Worm (Caenorhabditis elegans) whole organism, late embryonic: ENCODE data around the gene srx-20.

Experiments used
- Y22D7AL.16 ChIP-seq: sonication (generic microtip); optimal IDR thresholded peaks from 2 replicates; lab custom pipeline; 2016; ENCODE audit warnings: missing genetic modification characterization, missing compliant biosample characterization
- ama-1 ChIP-seq: fragments of 150-350 bp; optimal IDR thresholded peaks from 2 replicates; lab custom pipeline; 2014
- ceh-30 ChIP-seq: fragments of 150-350 bp; optimal IDR thresholded peaks from 2 replicates; lab custom pipeline; 2014; ENCODE audit warnings: missing biosample characterization, missing genetic modification characterization
- dmd-4 ChIP-seq: sonication (generic microtip); optimal IDR thresholded peaks from 2 replicates; lab custom pipeline; 2016; ENCODE audit warnings: borderline replicate concordance, missing genetic modification characterization, missing compliant biosample characterization
- hlh-6 ChIP-seq: sonication (generic microtip); optimal IDR thresholded peaks from 2 replicates; lab custom pipeline; 2016; ENCODE audit warnings: missing genotype, missing genetic modification characterization, missing compliant biosample characterization
- nhr-11 ChIP-seq: fragments of 150-350 bp; optimal IDR thresholded peaks from 2 replicates; lab custom pipeline; 2014; ENCODE audit warnings: missing biosample characterization, missing genetic modification characterization
- npax-4 ChIP-seq: sonication (generic microtip); optimal IDR thresholded peaks from 2 replicates; lab custom pipeline; 2016; ENCODE audit warnings: missing genetic modification characterization, missing compliant biosample characterization
- odd-2 ChIP-seq: sonication (generic microtip); optimal IDR thresholded peaks from 2 replicates; lab custom pipeline; 2017; ENCODE audit warnings: antibody characterized with exemption, mild to moderate bottlenecking, missing genetic modification characterization, missing compliant biosample characterization
- ttx-3 ChIP-seq: sonication (generic microtip); optimal IDR thresholded peaks from 2 replicates; lab custom pipeline; 2016; ENCODE audit warnings: missing genetic modification reagents, missing genetic modification characterization, missing compliant biosample characterization
- unc-86 ChIP-seq: sonication (generic microtip); optimal IDR thresholded peaks from 2 replicates; lab custom pipeline; 2016; ENCODE audit warnings: missing genetic modification characterization, missing compliant biosample characterization

Gene srx-20

ce11 chrIV:6912851-6913588 is 45.1 kb downstream of the srx-20 start, which contains the start of gene T22D1.3:
Gene T22D1.3 (plus strand): TSS chrIV:6913538.
- no peak for TF ChIP-seq Y22D7AL.16 (tag; lab: Kevin White, UChicago)
- TF ChIP-seq ama-1, result peak; percentile 28

- no peak for TF ChIP-seq ceh-30 (tag; lab: Kevin White, UChicago)
- TF ChIP-seq ttx-3 (tag; lab: Kevin White, UChicago), result no peak
- TF ChIP-seq npax-4 (tag; lab: Kevin White, UChicago), result no peak
- no peak for TF ChIP-seq nhr-11
- TF ChIP-seq odd-2 (tag; lab: Kevin White, UChicago), result no peak
- TF ChIP-seq hlh-6, result no peak
- no peak for TF ChIP-seq unc-86 (tag; lab: Kevin White, UChicago)
- TF ChIP-seq dmd-4 (tag; lab: Kevin White, UChicago), result no peak
Observed at ce11 chrIV:6916831-6917230, 48.9 kb downstream of the srx-20 start.
